Fruit fly (Drosophila melanogaster) whole organism, embryonic: ENCODE data around the gene Idua.

Experiments
- Blimp-1 ChIP-seq: fragments of 200-800 bp; sonication (Bioruptor generic); optimal IDR thresholded peaks from 3 replicates; lab custom pipeline; 2018; ENCODE audit warnings: missing biosample characterization, missing genetic modification characterization, mild to moderate bottlenecking, moderate library complexity, missing genetic modification reagents
- Bteb2 ChIP-seq: fragments of 200-800 bp; sonication (Bioruptor generic); optimal IDR thresholded peaks from 2 replicates; lab custom pipeline; 2016; ENCODE audit warnings: missing biosample characterization, missing genetic modification characterization
- CG10654 ChIP-seq: fragments of 200-800 bp; sonication (Bioruptor generic); optimal IDR thresholded peaks from 2 replicates; lab custom pipeline; 2016; ENCODE audit warnings: missing biosample characterization, missing genetic modification characterization
- CG11247 ChIP-seq: fragments of 200-800 bp; sonication (Bioruptor generic); IDR thresholded peaks from 2 replicates; pipeline ENCODE4 v1.3.6; 2022; ENCODE audit warnings: missing biosample characterization, missing genetic modification characterization
- CG11504 ChIP-seq: fragments of 200-800 bp; sonication (Bioruptor generic); optimal IDR thresholded peaks from 3 replicates; lab custom pipeline; 2019; ENCODE audit warnings: missing biosample characterization, mild to moderate bottlenecking, missing genetic modification characterization, moderate library complexity
- CG11723 ChIP-seq: fragments of 200-800 bp; sonication (Bioruptor generic); optimal IDR thresholded peaks from 2 replicates; lab custom pipeline; 2017; ENCODE audit warnings: missing biosample characterization, mild to moderate bottlenecking, missing genetic modification characterization
- CG15269 ChIP-seq: fragments of 200-800 bp; sonication (Bioruptor generic); optimal IDR thresholded peaks from 2 replicates; lab custom pipeline; 2018; ENCODE audit warnings: missing biosample characterization, mild to moderate bottlenecking, missing genetic modification characterization, moderate library complexity
- CG15696 ChIP-seq: fragments of 200-800 bp; sonication (Bioruptor generic); optimal IDR thresholded peaks from 2 replicates; lab custom pipeline; 2019; ENCODE audit warnings: missing biosample characterization, mild to moderate bottlenecking, missing genetic modification characterization, moderate library complexity
- CG1602 ChIP-seq: fragments of 200-800 bp; sonication (Bioruptor generic); optimal IDR thresholded peaks from 3 replicates; lab custom pipeline; 2016; ENCODE audit warnings: missing biosample characterization, missing genetic modification characterization
- CG17385 ChIP-seq: fragments of 200-800 bp; sonication (Bioruptor generic); optimal IDR thresholded peaks from 3 replicates; lab custom pipeline; 2018; ENCODE audit warnings: missing biosample characterization, mild to moderate bottlenecking, missing genetic modification characterization
- CG17568 ChIP-seq: fragments of 200-800 bp; sonication (Bioruptor generic); optimal IDR thresholded peaks from 2 replicates; lab custom pipeline; 2018; ENCODE audit warnings: missing biosample characterization, mild to moderate bottlenecking, missing genetic modification characterization, moderate library complexity
- CG18262 ChIP-seq: fragments of 200-800 bp; optimal IDR thresholded peaks from 3 replicates; lab custom pipeline; 2019; ENCODE audit warnings: missing biosample characterization, mild to moderate bottlenecking, missing genetic modification characterization, moderate library complexity
- CG18619 ChIP-seq: fragments of 200-800 bp; sonication (Bioruptor generic); optimal IDR thresholded peaks from 3 replicates; lab custom pipeline; 2017; ENCODE audit warnings: missing biosample characterization, mild to moderate bottlenecking, missing genetic modification characterization
- CG18764 ChIP-seq: fragments of 200-800 bp; sonication (Bioruptor generic); optimal IDR thresholded peaks from 3 replicates; lab custom pipeline; 2016; ENCODE audit warnings: missing biosample characterization, missing genetic modification characterization
- CG2712 ChIP-seq: fragments of 200-800 bp; optimal IDR thresholded peaks from 3 replicates; lab custom pipeline; 2019; ENCODE audit warnings: missing biosample characterization, mild to moderate bottlenecking, missing genetic modification characterization, moderate library complexity
- CG2889 ChIP-seq: fragments of 200-800 bp; sonication (Bioruptor generic); IDR thresholded peaks from 3 replicates; pipeline ENCODE4 v1.3.6; 2022; ENCODE audit warnings: missing biosample characterization, missing genetic modification characterization
- CG3065 ChIP-seq: fragments of 200-800 bp; sonication (Bioruptor generic); optimal IDR thresholded peaks from 2 replicates; lab custom pipeline; 2016; ENCODE audit warnings: missing biosample characterization, missing genetic modification characterization
- CG33557 ChIP-seq: fragments of 200-800 bp; sonication (Bioruptor generic); optimal IDR thresholded peaks from 2 replicates; lab custom pipeline; 2019; ENCODE audit warnings: missing biosample characterization, mild to moderate bottlenecking, missing genetic modification characterization, moderate library complexity
- CG4328 ChIP-seq: fragments of 200-800 bp; sonication (Bioruptor generic); optimal IDR thresholded peaks from 3 replicates; lab custom pipeline; 2017; ENCODE audit warnings: missing biosample characterization, missing genetic modification reagents, missing genetic modification characterization
- CG4617 ChIP-seq: fragments of 200-800 bp; sonication (Bioruptor generic); optimal IDR thresholded peaks from 3 replicates; lab custom pipeline; 2016; ENCODE audit warnings: missing biosample characterization, missing genetic modification characterization, borderline replicate concordance
- CG9876 ChIP-seq: fragments of 200-800 bp; sonication (Bioruptor generic); optimal IDR thresholded peaks from 2 replicates; lab custom pipeline; 2016; ENCODE audit warnings: missing biosample characterization, missing genetic modification characterization
- Dip2 ChIP-seq: fragments of 200-800 bp; sonication (Bioruptor generic); IDR thresholded peaks from 2 replicates; pipeline ENCODE4 v1.3.6; 2022; ENCODE audit warnings: missing biosample characterization, missing genetic modification characterization
- Ets65A ChIP-seq: fragments of 200-800 bp; sonication (Bioruptor generic); peaks from one replicate; lab custom pipeline; 2016; ENCODE audit warnings: missing biosample characterization, missing genetic modification characterization
- Gug ChIP-seq: fragments of 200-800 bp; sonication (Bioruptor generic); IDR thresholded peaks from 4 replicates; pipeline ENCODE4 v1.3.6; 2022; ENCODE audit warnings: missing biosample characterization, missing genetic modification characterization
- H15 ChIP-seq: fragments of 200-800 bp; sonication (Bioruptor generic); IDR thresholded peaks from 3 replicates; pipeline ENCODE4 v1.3.6; 2022; ENCODE audit warnings: missing biosample characterization, missing genetic modification characterization
- HmgZ ChIP-seq: fragments of 200-800 bp; sonication (Bioruptor generic); optimal IDR thresholded peaks from 2 replicates; lab custom pipeline; 2018; ENCODE audit warnings: missing biosample characterization, mild to moderate bottlenecking, missing genetic modification characterization
- Kr ChIP-seq: fragments of 200-800 bp; sonication (Bioruptor generic); optimal IDR thresholded peaks from 2 replicates; lab custom pipeline; 2017; ENCODE audit warnings: missing biosample characterization, mild to moderate bottlenecking, missing genetic modification characterization
- Lpt ChIP-seq: fragments of >200 bp; optimal IDR thresholded peaks from 2 replicates; lab custom pipeline; 2018; ENCODE audit warnings: missing biosample characterization, missing genetic modification characterization
- NC2β ChIP-seq: fragments of 200-800 bp; sonication (Bioruptor generic); optimal IDR thresholded peaks from 2 replicates; lab custom pipeline; 2016; ENCODE audit warnings: missing biosample characterization, missing genetic modification characterization
- NfI ChIP-seq: fragments of 200-800 bp; sonication (Bioruptor generic); optimal IDR thresholded peaks from 3 replicates; lab custom pipeline; 2018; ENCODE audit warnings: missing biosample characterization, mild to moderate bottlenecking, missing genetic modification characterization, moderate library complexity
- Oli ChIP-seq: fragments of 200-800 bp; sonication (Bioruptor generic); optimal IDR thresholded peaks from 2 replicates; lab custom pipeline; 2018; ENCODE audit warnings: missing biosample characterization, mild to moderate bottlenecking, missing genetic modification characterization, moderate library complexity
- Sin3A ChIP-seq: fragments of >200 bp; optimal IDR thresholded peaks from 2 replicates; lab custom pipeline; 2018
- Ssrp ChIP-seq: fragments of 200-800 bp; sonication (Bioruptor generic); optimal IDR thresholded peaks from 2 replicates; lab custom pipeline; 2018; ENCODE audit warnings: missing biosample characterization, mild to moderate bottlenecking, missing genetic modification characterization, moderate library complexity
- YL-1 ChIP-seq: fragments of 200-800 bp; sonication (Bioruptor generic); optimal IDR thresholded peaks from 3 replicates; lab custom pipeline; 2017; ENCODE audit warnings: missing biosample characterization, mild to moderate bottlenecking, missing genetic modification characterization
- bcd ChIP-seq: fragments of 200-800 bp; sonication (Bioruptor generic); optimal IDR thresholded peaks from 2 replicates; lab custom pipeline; 2017; ENCODE audit warnings: missing biosample characterization, mild to moderate bottlenecking, missing genetic modification characterization
- btn ChIP-seq: fragments of 200-800 bp; sonication (Bioruptor generic); optimal IDR thresholded peaks from 2 replicates; lab custom pipeline; 2016; ENCODE audit warnings: missing biosample characterization, missing genetic modification characterization
- crol ChIP-seq: fragments of 200-800 bp; sonication (Bioruptor generic); IDR thresholded peaks from 2 replicates; pipeline ENCODE4 v1.3.6; 2022; ENCODE audit warnings: missing biosample characterization, missing genetic modification characterization
- dm ChIP-seq: fragments of 200-800 bp; sonication (Bioruptor generic); optimal IDR thresholded peaks from 3 replicates; lab custom pipeline; 2016; ENCODE audit warnings: missing biosample characterization, missing genetic modification characterization
- lola ChIP-seq, 3 experiments: fragments of >200 bp in 2 of 3; fragments of 200-800 bp in 1 of 3; sonication (Bioruptor generic) in 1 of 3; optimal IDR thresholded peaks; 2 replicates each; lab custom pipeline; 2017 to 2019; ENCODE audit warnings: missing biosample characterization in 3 of 3, missing genetic modification characterization in 3 of 3, mild to moderate bottlenecking in 1 of 3, moderate library complexity in 1 of 3
- pzg ChIP-seq: fragments of 200-800 bp; sonication (Bioruptor generic); optimal IDR thresholded peaks from 3 replicates; lab custom pipeline; 2018; ENCODE audit warnings: missing biosample characterization, mild to moderate bottlenecking, missing genetic modification characterization, moderate library complexity
- repo ChIP-seq: fragments of 200-800 bp; sonication (Bioruptor generic); optimal IDR thresholded peaks from 2 replicates; lab custom pipeline; 2016; ENCODE audit warnings: missing biosample characterization, missing genetic modification characterization
- rib ChIP-seq: fragments of 200-800 bp; sonication (Bioruptor generic); IDR thresholded peaks from 2 replicates; pipeline ENCODE4 v1.3.6; 2022; ENCODE audit warnings: missing biosample characterization, missing genetic modification characterization
- salm ChIP-seq: fragments of 200-800 bp; sonication (Bioruptor generic); optimal IDR thresholded peaks from 2 replicates; lab custom pipeline; 2018; ENCODE audit warnings: missing biosample characterization, mild to moderate bottlenecking, missing genetic modification characterization
- sug ChIP-seq: fragments of 200-800 bp; optimal IDR thresholded peaks from 2 replicates; lab custom pipeline; 2019; ENCODE audit warnings: missing biosample characterization, mild to moderate bottlenecking, missing genetic modification characterization, moderate library complexity
- tap ChIP-seq: fragments of 200-800 bp; optimal IDR thresholded peaks from 3 replicates; lab custom pipeline; 2019; ENCODE audit warnings: missing biosample characterization, mild to moderate bottlenecking, missing genetic modification characterization, moderate library complexity
- tin ChIP-seq: fragments of 200-800 bp; sonication (Bioruptor generic); optimal IDR thresholded peaks from 3 replicates; lab custom pipeline; 2016; ENCODE audit warnings: missing biosample characterization, missing genetic modification characterization
- trem ChIP-seq: fragments of 200-800 bp; optimal IDR thresholded peaks from 3 replicates; lab custom pipeline; 2019; ENCODE audit warnings: missing biosample characterization, mild to moderate bottlenecking, missing genetic modification characterization, moderate library complexity
- twi ChIP-seq: fragments of 200-800 bp; optimal IDR thresholded peaks from 2 replicates; lab custom pipeline; 2019; ENCODE audit warnings: missing biosample characterization, mild to moderate bottlenecking, missing genetic modification characterization, moderate library complexity
- yki ChIP-seq: fragments of >200 bp; optimal IDR thresholded peaks from 3 replicates; lab custom pipeline; 2018
- zfh2 ChIP-seq: fragments of 200-800 bp; sonication (Bioruptor generic); optimal IDR thresholded peaks from 2 replicates; lab custom pipeline; 2016; ENCODE audit warnings: missing biosample characterization, missing genetic modification characterization

Idua gene

DNA sequence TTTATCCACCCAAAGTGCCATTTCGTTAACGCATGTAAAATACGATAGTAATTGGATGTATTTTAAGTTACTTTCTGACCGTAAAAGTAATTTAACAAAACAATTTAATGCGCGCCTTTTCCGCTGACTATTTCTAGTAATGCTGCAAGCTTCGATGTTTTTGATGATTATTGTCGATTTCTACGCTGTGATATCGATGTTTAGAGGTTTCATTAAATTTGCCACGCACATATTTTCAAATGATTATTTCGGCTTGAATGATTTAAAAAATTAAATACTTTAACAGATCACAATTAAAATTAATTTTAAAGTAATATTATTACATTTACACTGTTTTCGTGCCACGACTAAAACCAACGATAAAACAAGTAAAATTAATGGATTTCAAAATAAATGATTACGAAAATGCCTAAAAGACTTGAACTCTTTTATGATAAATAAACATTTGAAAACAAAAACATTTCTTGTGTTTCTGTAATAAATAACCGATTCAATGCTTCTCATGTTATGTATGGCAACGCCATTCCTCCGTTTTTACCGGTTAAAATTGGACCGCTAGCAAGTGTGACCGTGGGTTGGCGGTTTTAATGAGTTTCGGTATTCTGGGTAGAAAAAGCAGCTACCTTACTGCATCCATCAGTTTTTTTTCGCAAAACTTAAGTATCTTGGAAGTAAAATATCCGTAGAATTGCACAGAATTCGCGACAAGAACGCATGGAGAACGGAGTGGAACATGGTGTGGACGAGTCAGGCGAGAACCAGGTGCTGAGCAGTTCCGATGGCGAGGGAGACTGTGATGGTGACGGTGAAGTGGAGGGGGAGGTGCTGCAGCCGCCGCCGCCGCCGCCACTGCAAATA is 17.5 kb upstream of the Idua start, which contains the start of the genes RfC38 and CG4751 (continued):
- no peak for TF ChIP-seq Bteb2 (GFP tag; lab: Kevin White, UChicago)
- TF ChIP-seq Lpt, result no peak
- TF ChIP-seq CG18764, result no peak
- peak; percentile 94 for TF ChIP-seq CG4617 (GFP tag; lab: Kevin White, UChicago)
- TF ChIP-seq CG9876 (GFP tag; lab: Kevin White, UChicago), result no peak
- TF ChIP-seq CG18619 (GFP tag; lab: Kevin White, UChicago), result no peak
- TF ChIP-seq rib, result 0 out of 2 replicates have a peak, but pooled peaks have one; percentile 22
- no peak for TF ChIP-seq CG33557 (GFP tag; lab: Kevin White, UChicago)
- no peak for TF ChIP-seq yki (lab: Kevin White, UChicago)
- TF ChIP-seq Dip2 (GFP tag; lab: Robert Waterston, UW), result no peak
- no peak for TF ChIP-seq CG11504 (tag; lab: Kevin White, UChicago)
- TF ChIP-seq twi, result no peak
- TF ChIP-seq trem (tag; lab: Kevin White, UChicago), result peak; percentile 67
- TF ChIP-seq HmgZ (tag; lab: Kevin White, UChicago), result no peak
- TF ChIP-seq Blimp-1 (GFP tag; lab: Kevin White, UChicago), result no peak
- TF ChIP-seq CG4328 (GFP tag; lab: Kevin White, UChicago), result no peak
- TF ChIP-seq NC2β, result no peak
- peak; percentile 37 for TF ChIP-seq Sin3A (lab: Kevin White, UChicago)
- no peak for TF ChIP-seq CG1602
- TF ChIP-seq CG10654 (GFP tag; lab: Kevin White, UChicago), result no peak
- TF ChIP-seq CG2712 (tag; lab: Kevin White, UChicago), result no peak
- no peak for TF ChIP-seq CG11723 (GFP tag; lab: Kevin White, UChicago)
- TF ChIP-seq sug (tag; lab: Kevin White, UChicago), result no peak
- TF ChIP-seq NfI (GFP tag; lab: Kevin White, UChicago), result peak; percentile 7
- TF ChIP-seq Ets65A, result peak; percentile 59
- no peak for TF ChIP-seq tin (GFP tag; lab: Kevin White, UChicago)
- no peak for TF ChIP-seq CG3065
- TF ChIP-seq pzg, result peak; percentile 79
- peak; percentile 95 for TF ChIP-seq crol (GFP tag; lab: Robert Waterston, UW)
- TF ChIP-seq H15 (GFP tag; lab: Robert Waterston, UW), result no peak
- TF ChIP-seq CG15696 (tag; lab: Kevin White, UChicago), result no peak
- no peak for TF ChIP-seq repo (GFP tag; lab: Kevin White, UChicago)
- TF ChIP-seq btn (GFP tag; lab: Kevin White, UChicago), result no peak
- TF ChIP-seq CG18262 (tag; lab: Kevin White, UChicago), result no peak
- no peak for TF ChIP-seq zfh2 (GFP tag; lab: Kevin White, UChicago)
- no peak for TF ChIP-seq CG17385 (GFP tag; lab: Kevin White, UChicago)
- TF ChIP-seq CG17568 (GFP tag; lab: Kevin White, UChicago), result no peak
- no peak for TF ChIP-seq Kr (GFP tag; lab: Kevin White, UChicago)
- TF ChIP-seq CG11247, result no peak
- no peak for TF ChIP-seq bcd (GFP tag; lab: Kevin White, UChicago)
- TF ChIP-seq Oli (tag; lab: Kevin White, UChicago), result no peak
- no peak for TF ChIP-seq CG15269 (tag; lab: Kevin White, UChicago)
- TF ChIP-seq CG2889 (GFP tag; lab: Robert Waterston, UW), result no peak
- TF ChIP-seq dm, result no peak
- TF ChIP-seq Gug (GFP tag; lab: Robert Waterston, UW), result no peak
- no peak for TF ChIP-seq salm (tag; lab: Kevin White, UChicago)
- no peak for TF ChIP-seq tap (tag; lab: Kevin White, UChicago)
- TF ChIP-seq Ssrp, result no peak
- TF ChIP-seq lola (GFP tag; optimal IDR thresholded peaks at IDR 0.05; lab: Kevin White, UChicago), result peak in 1 of 3 experiments; percentile 0
- TF ChIP-seq YL-1 (GFP tag; lab: Kevin White, UChicago), result peak; percentile 73
